Fruit fly (Drosophila melanogaster) whole organism, embryonic: ENCODE data around the gene mts.

ENCODE experiments used
- CG11723 ChIP-seq: fragments of 200-800 bp; sonication (Bioruptor generic); optimal IDR thresholded peaks from 2 replicates; lab custom pipeline; 2017; ENCODE audit warnings: missing biosample characterization, mild to moderate bottlenecking, missing genetic modification characterization
- CG12299 ChIP-seq: fragments of 200-800 bp; sonication (Bioruptor generic); optimal IDR thresholded peaks from 2 replicates; lab custom pipeline; 2018; ENCODE audit warnings: missing biosample characterization, mild to moderate bottlenecking, missing genetic modification characterization
- CG1233 ChIP-seq: fragments of 200-800 bp; sonication (Bioruptor generic); optimal IDR thresholded peaks from 4 replicates; lab custom pipeline; 2018; ENCODE audit warnings: missing biosample characterization, mild to moderate bottlenecking, missing genetic modification characterization
- CG13424 ChIP-seq: fragments of 200-800 bp; sonication (Bioruptor generic); optimal IDR thresholded peaks from 2 replicates; lab custom pipeline; 2019; ENCODE audit warnings: missing biosample characterization, mild to moderate bottlenecking, missing genetic modification characterization, moderate library complexity
- CG14860 ChIP-seq: fragments of 200-800 bp; sonication (Bioruptor generic); IDR thresholded peaks from 3 replicates; pipeline ENCODE4 v1.3.6; 2022; ENCODE audit warnings: missing biosample characterization, missing genetic modification characterization; ENCODE audit not compliant: partially characterized antibody
- CG15479 ChIP-seq: fragments of 200-800 bp; sonication (Bioruptor generic); optimal IDR thresholded peaks from 3 replicates; lab custom pipeline; 2019; ENCODE audit warnings: missing biosample characterization, mild to moderate bottlenecking, missing genetic modification characterization, moderate library complexity
- CG17912 ChIP-seq: fragments of 200-800 bp; sonication (Bioruptor generic); optimal IDR thresholded peaks from 2 replicates; lab custom pipeline; 2018; ENCODE audit warnings: missing biosample characterization, mild to moderate bottlenecking, missing genetic modification characterization
- CG18262 ChIP-seq: fragments of 200-800 bp; optimal IDR thresholded peaks from 3 replicates; lab custom pipeline; 2019; ENCODE audit warnings: missing biosample characterization, mild to moderate bottlenecking, missing genetic modification characterization, moderate library complexity
- CG2678 ChIP-seq: fragments of 200-800 bp; sonication (Bioruptor generic); optimal IDR thresholded peaks from 3 replicates; lab custom pipeline; 2019; ENCODE audit warnings: missing biosample characterization, mild to moderate bottlenecking, missing genetic modification characterization, moderate library complexity
- CG2712 ChIP-seq: fragments of 200-800 bp; optimal IDR thresholded peaks from 3 replicates; lab custom pipeline; 2019; ENCODE audit warnings: missing biosample characterization, mild to moderate bottlenecking, missing genetic modification characterization, moderate library complexity
- CG2875 ChIP-seq: fragments of 200-800 bp; sonication (Bioruptor generic); optimal IDR thresholded peaks from 2 replicates; lab custom pipeline; 2017; ENCODE audit warnings: missing biosample characterization, mild to moderate bottlenecking, missing genetic modification characterization, missing genetic modification reagents
- CG31388 ChIP-seq: fragments of 200-800 bp; sonication (Bioruptor generic); optimal IDR thresholded peaks from 2 replicates; lab custom pipeline; 2016; ENCODE audit warnings: missing biosample characterization, missing genetic modification characterization
- CG3726 ChIP-seq: fragments of 200-800 bp; sonication (Bioruptor generic); IDR thresholded peaks from 3 replicates; pipeline ENCODE4, ENCODE4 v1.3.6; 2022; ENCODE audit warnings: missing biosample characterization, missing genetic modification characterization
- CG3838 ChIP-seq: fragments of 200-800 bp; sonication (Bioruptor generic); optimal IDR thresholded peaks from 3 replicates; lab custom pipeline; 2016; ENCODE audit warnings: missing biosample characterization, missing genetic modification characterization
- CG4328 ChIP-seq: fragments of 200-800 bp; sonication (Bioruptor generic); optimal IDR thresholded peaks from 3 replicates; lab custom pipeline; 2017; ENCODE audit warnings: missing biosample characterization, missing genetic modification reagents, missing genetic modification characterization
- CG4360 ChIP-seq: fragments of 200-800 bp; sonication (Bioruptor generic); IDR thresholded peaks from 2 replicates; pipeline ENCODE4 v1.3.6; 2022; ENCODE audit warnings: missing biosample characterization, missing genetic modification characterization
- CG6813 ChIP-seq: fragments of 200-800 bp; sonication (Bioruptor generic); optimal IDR thresholded peaks from 2 replicates; lab custom pipeline; 2017; ENCODE audit warnings: missing biosample characterization, missing genetic modification characterization, mild to moderate bottlenecking, moderate library complexity, missing genetic modification reagents
- CG8478 ChIP-seq: fragments of >200 bp; optimal IDR thresholded peaks from 2 replicates; lab custom pipeline; 2018
- CG8924 ChIP-seq: fragments of 200-800 bp; optimal IDR thresholded peaks from 3 replicates; lab custom pipeline; 2019; ENCODE audit warnings: missing biosample characterization, mild to moderate bottlenecking, missing genetic modification characterization, moderate library complexity
- Dfd ChIP-seq, 2 experiments: fragments of >200 bp; optimal IDR thresholded peaks; 2 replicates each; lab custom pipeline; 2017; ENCODE audit warnings: missing biosample characterization in 2 of 2, missing genetic modification characterization in 2 of 2
- H2.0 ChIP-seq: fragments of 200-800 bp; sonication (Bioruptor generic); IDR thresholded peaks from 2 replicates; pipeline ENCODE4 v1.3.6; 2022; ENCODE audit warnings: missing biosample characterization, missing genetic modification characterization
- HLH4C ChIP-seq: fragments of 200-800 bp; sonication (Bioruptor generic); IDR thresholded peaks from 3 replicates; pipeline ENCODE4 v1.3.6; 2022; ENCODE audit warnings: missing biosample characterization, missing genetic modification characterization; ENCODE audit not compliant: partially characterized antibody
- HLH54F ChIP-seq: fragments of 200-800 bp; sonication (Bioruptor generic); optimal IDR thresholded peaks from 3 replicates; lab custom pipeline; 2016; ENCODE audit warnings: missing biosample characterization, missing genetic modification characterization
- HmgZ ChIP-seq: fragments of 200-800 bp; sonication (Bioruptor generic); optimal IDR thresholded peaks from 2 replicates; lab custom pipeline; 2018; ENCODE audit warnings: missing biosample characterization, mild to moderate bottlenecking, missing genetic modification characterization
- Hmx ChIP-seq: fragments of 200-800 bp; sonication (Bioruptor generic); optimal IDR thresholded peaks from 2 replicates; lab custom pipeline; 2016; ENCODE audit warnings: missing biosample characterization, missing genetic modification characterization
- Lpt ChIP-seq: fragments of >200 bp; optimal IDR thresholded peaks from 2 replicates; lab custom pipeline; 2018; ENCODE audit warnings: missing biosample characterization, missing genetic modification characterization
- MESR4 ChIP-seq: fragments of 200-800 bp; sonication (Bioruptor generic); optimal IDR thresholded peaks from 2 replicates; lab custom pipeline; 2018; ENCODE audit warnings: missing biosample characterization, mild to moderate bottlenecking, missing genetic modification characterization, moderate library complexity
- Mad ChIP-seq: fragments of 200-800 bp; sonication (Bioruptor generic); optimal IDR thresholded peaks from 2 replicates; lab custom pipeline; 2016; ENCODE audit warnings: missing biosample characterization, missing genetic modification characterization
- Mes4 ChIP-seq: fragments of 200-800 bp; sonication (Bioruptor generic); optimal IDR thresholded peaks from 2 replicates; lab custom pipeline; 2016; ENCODE audit warnings: missing biosample characterization, missing genetic modification characterization
- Myb ChIP-seq: fragments of 200-800 bp; sonication (Bioruptor generic); optimal IDR thresholded peaks from 2 replicates; lab custom pipeline; 2016; ENCODE audit warnings: missing biosample characterization, missing genetic modification characterization
- Trl ChIP-seq, 3 experiments: fragments of >200 bp in 2 of 3; fragments of 200-800 bp in 1 of 3; sonication (Bioruptor generic) in 1 of 3; optimal IDR thresholded peaks; 2 replicates in 1 of 3; 3 replicates in 2 of 3; lab custom pipeline; 2016 to 2017; ENCODE audit warnings: missing biosample characterization in 1 of 3, missing genetic modification characterization in 1 of 3
- YL-1 ChIP-seq: fragments of 200-800 bp; sonication (Bioruptor generic); optimal IDR thresholded peaks from 3 replicates; lab custom pipeline; 2017; ENCODE audit warnings: missing biosample characterization, mild to moderate bottlenecking, missing genetic modification characterization
- ase ChIP-seq: fragments of 200-800 bp; sonication (Bioruptor generic); IDR thresholded peaks from 3 replicates; pipeline ENCODE4 v1.3.6; 2022; ENCODE audit warnings: missing biosample characterization, missing genetic modification characterization
- ash1 ChIP-seq: fragments of 200-800 bp; sonication (Bioruptor generic); optimal IDR thresholded peaks from 2 replicates; lab custom pipeline; 2018; ENCODE audit warnings: missing biosample characterization, mild to moderate bottlenecking, missing genetic modification characterization
- ato ChIP-seq: fragments of 200-800 bp; sonication (Bioruptor generic); IDR thresholded peaks from 2 replicates; pipeline ENCODE4 v1.3.6; 2022; ENCODE audit warnings: missing biosample characterization, missing genetic modification characterization; ENCODE audit not compliant: partially characterized antibody
- bcd ChIP-seq: fragments of 200-800 bp; sonication (Bioruptor generic); optimal IDR thresholded peaks from 2 replicates; lab custom pipeline; 2017; ENCODE audit warnings: missing biosample characterization, mild to moderate bottlenecking, missing genetic modification characterization
- br ChIP-seq: fragments of >200 bp; optimal IDR thresholded peaks from 2 replicates; lab custom pipeline; 2017
- cad ChIP-seq: fragments of >200 bp; optimal IDR thresholded peaks from 2 replicates; lab custom pipeline; 2017; ENCODE audit warnings: missing biosample characterization, missing genetic modification characterization
- corto ChIP-seq: fragments of 200-800 bp; sonication (Bioruptor generic); optimal IDR thresholded peaks from 2 replicates; lab custom pipeline; 2016; ENCODE audit warnings: missing biosample characterization, mild to moderate bottlenecking, missing genetic modification characterization, moderate library complexity
- dm ChIP-seq: fragments of 200-800 bp; sonication (Bioruptor generic); optimal IDR thresholded peaks from 3 replicates; lab custom pipeline; 2016; ENCODE audit warnings: missing biosample characterization, missing genetic modification characterization
- gcm2 ChIP-seq: fragments of 200-800 bp; sonication (Bioruptor generic); optimal IDR thresholded peaks from 2 replicates; lab custom pipeline; 2016; ENCODE audit warnings: missing biosample characterization, missing genetic modification characterization
- gsb-n ChIP-seq: fragments of 200-800 bp; sonication (Bioruptor generic); optimal IDR thresholded peaks from 3 replicates; lab custom pipeline; 2018; ENCODE audit warnings: missing biosample characterization, mild to moderate bottlenecking, missing genetic modification characterization
- lmd ChIP-seq: fragments of 200-800 bp; sonication (Bioruptor generic); IDR thresholded peaks from 2 replicates; pipeline ENCODE4 v1.3.6; 2022; ENCODE audit warnings: missing biosample characterization, missing genetic modification characterization
- luna ChIP-seq: fragments of 200-800 bp; sonication (Bioruptor generic); optimal IDR thresholded peaks from 2 replicates; lab custom pipeline; 2016; ENCODE audit warnings: missing biosample characterization, missing genetic modification characterization
- p53 ChIP-seq: fragments of 200-800 bp; sonication (Bioruptor generic); optimal IDR thresholded peaks from 2 replicates; lab custom pipeline; 2016; ENCODE audit warnings: missing biosample characterization, missing genetic modification characterization
- pho ChIP-seq: fragments of 200-800 bp; sonication (Bioruptor generic); optimal IDR thresholded peaks from 2 replicates; lab custom pipeline; 2016; ENCODE audit warnings: missing biosample characterization, missing genetic modification characterization
- pros ChIP-seq: fragments of 200-800 bp; sonication (Bioruptor generic); optimal IDR thresholded peaks from 3 replicates; lab custom pipeline; 2019; ENCODE audit warnings: missing biosample characterization, mild to moderate bottlenecking, missing genetic modification characterization, moderate library complexity
- rib ChIP-seq: fragments of 200-800 bp; sonication (Bioruptor generic); IDR thresholded peaks from 2 replicates; pipeline ENCODE4 v1.3.6; 2022; ENCODE audit warnings: missing biosample characterization, missing genetic modification characterization
- tll ChIP-seq, 2 experiments: fragments of 200-800 bp in 1 of 2; fragments of >200 bp in 1 of 2; sonication (Bioruptor generic) in 1 of 2; optimal IDR thresholded peaks; 2 replicates each; lab custom pipeline; 2017 to 2019; ENCODE audit warnings: missing biosample characterization in 2 of 2, missing genetic modification characterization in 2 of 2, mild to moderate bottlenecking in 1 of 2, moderate library complexity in 1 of 2
- tna ChIP-seq: fragments of 200-800 bp; sonication (Bioruptor generic); IDR thresholded peaks from 2 replicates; pipeline ENCODE4 v1.3.6; 2022; ENCODE audit warnings: missing biosample characterization, missing genetic modification characterization; ENCODE audit not compliant: partially characterized antibody
- zfh2 ChIP-seq: fragments of 200-800 bp; sonication (Bioruptor generic); optimal IDR thresholded peaks from 2 replicates; lab custom pipeline; 2016; ENCODE audit warnings: missing biosample characterization, missing genetic modification characterization

The mts gene

DNA sequence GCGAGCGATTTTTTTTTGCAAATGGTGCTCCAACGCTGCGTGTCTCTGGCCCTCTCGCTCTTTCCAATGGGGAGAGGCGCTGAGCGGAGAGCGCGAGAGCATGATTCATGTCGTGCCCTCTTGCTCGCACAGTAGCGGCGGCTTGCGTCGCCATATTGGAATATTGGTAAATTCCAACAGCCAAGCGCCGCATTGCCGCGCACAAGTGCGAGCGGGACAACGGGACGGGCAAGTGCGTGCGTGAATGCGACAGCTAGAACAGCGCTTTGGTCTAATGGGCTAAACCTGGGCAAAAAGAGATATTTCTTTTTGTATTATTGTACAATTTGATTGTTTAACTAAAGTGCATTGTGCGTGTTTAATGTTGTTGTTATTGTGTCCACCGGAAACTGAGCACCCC, 781 bp downstream of the mts start (continued):
- TF ChIP-seq bcd (GFP tag; lab: Kevin White, UChicago) (peak; percentile 33), CG8478 (peak; percentile 99), MESR4 (peak; percentile 13), CG14860 (GFP tag; lab: Robert Waterston, UW) (peak; percentile 61; the same call in 2 of the 3 replicates), Myb (GFP tag; lab: Kevin White, UChicago) (no peak), HLH54F (GFP tag; lab: Kevin White, UChicago) (no peak), pho (peak; percentile 26), CG6813 (GFP tag; lab: Kevin White, UChicago) (peak; percentile 19), CG2678 (peak; percentile 14), tna (GFP tag; lab: Robert Waterston, UW) (peak; percentile 55; the same call in 1 of the 2 replicates), Hmx (GFP tag; lab: Kevin White, UChicago) (no peak), Dfd (GFP tag; optimal IDR thresholded peaks at IDR 0.05; lab: Kevin White, UChicago) (no peak), CG8924 (tag; lab: Kevin White, UChicago) (peak; percentile 74), cad (GFP tag; lab: Kevin White, UChicago) (no peak), CG4360 (no peak; the same call in 1 of the 2 replicates), Trl (optimal IDR thresholded peaks at IDR 0.05; lab: Kevin White, UChicago) (peak in 1 of 2 experiments; percentile 72), Trl (GFP tag; optimal IDR thresholded peaks at IDR 0.05; lab: Kevin White, UChicago) (no peak), CG1233 (GFP tag; lab: Kevin White, UChicago) (no peak), CG4328 (GFP tag; lab: Kevin White, UChicago) (no peak), gsb-n (tag; lab: Kevin White, UChicago) (no peak), zfh2 (GFP tag; lab: Kevin White, UChicago) (no peak), tll (GFP tag; optimal IDR thresholded peaks at IDR 0.05; lab: Kevin White, UChicago) (peak in 1 of 2 experiments; percentile 76), dm (GFP tag; lab: Kevin White, UChicago) (peak; percentile 52), HmgZ (peak; percentile 79), H2.0 (GFP tag; lab: Robert Waterston, UW) (no peak), Lpt (no peak), luna (GFP tag; lab: Kevin White, UChicago) (no peak), rib (GFP tag; lab: Robert Waterston, UW) (peak; percentile 93), YL-1 (peak; percentile 97), ato (0 out of 2 replicates have a peak, but pooled peaks have one; percentile 43), CG11723 (no peak), CG12299 (tag; lab: Kevin White, UChicago) (no peak), CG17912 (peak; percentile 6), lmd (GFP tag; lab: Robert Waterston, UW) (no peak), CG15479 (GFP tag; lab: Kevin White, UChicago) (peak; percentile 82), CG2875 (no peak), ash1 (GFP tag; lab: Kevin White, UChicago) (no peak), br (lab: Kevin White, UChicago) (no peak), HLH4C (GFP tag; lab: Robert Waterston, UW) (peak; percentile 35), corto (no peak), p53 (GFP tag; lab: Kevin White, UChicago) (no peak), CG18262 (tag; lab: Kevin White, UChicago) (peak; percentile 8), pros (GFP tag; lab: Kevin White, UChicago) (peak; percentile 9), CG13424 (no peak), CG2712 (tag; lab: Kevin White, UChicago) (peak; percentile 36), ase (GFP tag; lab: Robert Waterston, UW) (no peak), CG31388 (GFP tag; lab: Kevin White, UChicago) (no peak), Mad (no peak), Mes4 (GFP tag; lab: Kevin White, UChicago) (peak; percentile 54), CG3838 (GFP tag; lab: Kevin White, UChicago) (no peak), CG3726 (GFP tag; lab: Robert Waterston, UW) (no peak), gcm2 (GFP tag; lab: Kevin White, UChicago) (peak; percentile 51)
